Worm (Caenorhabditis elegans): ENCODE measurements around the gene pgm-1.
A peak's percentile ranks its signal among the peaks of the same experiment; 100 is the strongest.

The pgm-1 gene

DNA sequence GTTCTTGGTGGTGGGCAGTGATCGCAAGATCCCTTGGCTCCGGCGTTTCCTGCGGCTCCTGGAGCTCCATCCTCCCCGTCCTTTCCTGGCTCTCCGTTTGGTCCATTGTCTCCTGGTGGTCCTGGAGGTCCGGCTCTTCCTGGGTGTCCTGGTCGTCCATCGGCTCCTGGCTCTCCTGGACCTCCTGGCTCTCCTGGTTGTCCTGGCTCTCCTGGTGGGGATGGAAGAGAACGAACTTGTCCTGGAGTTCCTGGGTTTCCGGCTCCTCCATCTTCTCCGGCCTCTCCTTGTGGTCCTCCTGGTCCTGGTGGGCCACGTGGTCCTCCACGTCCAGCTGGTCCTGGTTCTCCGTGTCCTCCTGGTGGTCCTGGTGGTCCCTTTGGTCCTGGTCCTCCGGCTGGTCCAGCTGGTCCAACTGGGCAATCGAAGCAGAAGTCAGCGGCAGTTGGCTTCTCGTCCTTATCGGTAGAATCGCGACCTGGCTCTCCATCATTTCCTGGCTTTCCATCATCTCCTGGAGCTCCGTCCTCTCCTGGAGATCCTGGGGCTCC lies 19.4 kb upstream of the pgm-1 start:
- TF ChIP-seq pes-1 (GFP tag; IDR thresholded peaks at IDR 0.05) (no peak), ets-7 (tag; optimal IDR thresholded peaks at IDR 0.05) (no peak), tbx-11 (GFP tag; IDR thresholded peaks at IDR 0.05) (0 out of 2 replicates have a peak, but pooled peaks have one; percentile 39)

DNA sequence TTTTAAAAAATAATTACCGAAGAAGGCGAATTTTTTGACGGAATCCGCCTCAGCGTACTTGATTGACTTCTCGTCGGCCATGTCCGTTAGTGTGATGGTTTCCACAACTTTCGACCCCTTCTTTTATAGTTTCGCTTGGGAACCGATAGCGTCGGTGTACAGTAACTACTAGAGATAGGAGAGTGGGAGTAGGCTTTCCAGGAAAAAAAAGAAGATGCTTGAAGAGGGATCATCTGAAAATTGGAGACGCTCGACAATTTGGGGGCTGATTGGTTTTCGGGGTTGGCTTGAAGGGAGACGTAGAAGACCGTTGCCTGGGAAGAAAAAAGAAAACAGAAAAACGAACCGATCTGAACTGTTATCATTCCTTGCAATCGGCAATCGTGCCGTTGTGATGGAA lies 18.5 kb upstream of the pgm-1 start, which contains the start of gene col-20:
Gene col-20, minus strand, starts transcription at position 101 of the 400 bp plus-strand sequence.
- TF ChIP-seq sea-1 (GFP tag; conservative IDR thresholded peaks at IDR 0.05) (no peak), B0310.2 (tag; optimal IDR thresholded peaks at IDR 0.05) (no peak), scrt-1 (GFP tag; IDR thresholded peaks at IDR 0.05) (no peak), tbx-37 (GFP tag; conservative IDR thresholded peaks at IDR 0.05) (no peak)

DNA sequence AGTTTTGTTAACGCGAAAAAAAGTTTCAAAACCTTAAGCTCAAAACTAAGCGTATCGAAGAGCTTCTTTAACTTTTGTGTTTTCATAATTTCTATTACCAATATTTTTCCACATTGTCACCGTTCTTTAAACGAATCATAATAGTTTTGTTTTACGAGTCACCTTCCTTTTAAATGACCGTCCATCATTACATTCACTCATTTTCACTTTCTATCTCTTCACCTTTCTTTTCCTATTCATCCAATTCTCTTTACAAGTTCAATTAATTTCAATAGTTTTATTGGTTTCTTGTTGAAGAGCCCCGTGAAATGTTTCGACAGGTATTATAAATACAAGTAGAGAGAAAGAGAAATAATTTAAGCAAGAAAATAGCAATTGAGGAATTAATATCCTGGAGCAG lies 17.4 kb upstream of the pgm-1 start:
- TF ChIP-seq hmg-4 (GFP tag; optimal IDR thresholded peaks at IDR 0.05), result no peak
- TF ChIP-seq tbx-11 (GFP tag; IDR thresholded peaks at IDR 0.05), result no peak
- no peak for TF ChIP-seq scrt-1 (GFP tag; IDR thresholded peaks at IDR 0.05)

DNA sequence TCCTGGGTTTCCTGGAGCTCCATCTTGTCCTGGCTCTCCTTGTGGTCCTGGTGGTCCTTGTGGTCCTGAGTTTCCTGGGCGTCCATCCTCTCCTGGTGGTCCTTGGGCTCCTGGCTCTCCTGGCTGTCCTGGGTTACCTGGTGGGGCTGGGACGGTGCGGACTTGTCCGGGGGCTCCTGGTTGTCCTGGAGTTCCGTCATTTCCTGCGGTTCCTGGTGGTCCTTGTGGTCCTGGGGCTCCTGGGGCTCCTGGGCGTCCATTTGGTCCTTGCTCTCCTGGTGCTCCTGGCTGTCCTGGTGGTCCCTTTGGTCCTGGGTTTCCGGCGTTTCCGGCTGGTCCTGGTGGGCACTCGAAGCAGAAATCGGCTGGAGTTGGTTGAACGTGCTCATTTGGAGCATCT lies 16.9 kb upstream of the pgm-1 start:
- TF ChIP-seq sea-1 (GFP tag; conservative IDR thresholded peaks at IDR 0.05), result 0 out of 2 replicates have a peak, but pooled peaks have one; percentile 24

DNA sequence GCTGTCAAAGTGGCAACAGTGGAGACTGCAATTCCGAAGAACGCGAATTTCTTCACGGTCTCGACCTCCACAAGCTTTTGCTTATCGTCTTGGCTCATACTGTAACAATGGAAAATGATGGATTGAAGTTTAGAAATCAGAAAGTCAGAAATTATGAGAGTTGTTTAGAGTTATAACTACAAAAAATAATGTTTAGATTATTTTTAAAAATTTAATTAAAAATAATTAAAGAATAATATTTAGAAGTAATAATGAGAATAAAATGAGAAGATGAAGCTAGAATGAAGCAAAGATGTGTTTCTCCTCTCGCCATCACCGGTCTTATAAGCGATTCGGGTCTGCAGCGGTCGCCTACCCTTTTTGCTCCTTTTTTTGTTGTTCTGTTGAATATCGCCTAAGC lies 16.2 kb upstream of the pgm-1 start, which contains the start of gene col-73:
Gene col-73, minus strand, starts transcription at position 101 of the 400 bp plus-strand sequence.
- TF ChIP-seq scrt-1 (GFP tag; IDR thresholded peaks at IDR 0.05) (no peak), hmbx-1 (tag; optimal IDR thresholded peaks at IDR 0.05) (no peak)

DNA sequence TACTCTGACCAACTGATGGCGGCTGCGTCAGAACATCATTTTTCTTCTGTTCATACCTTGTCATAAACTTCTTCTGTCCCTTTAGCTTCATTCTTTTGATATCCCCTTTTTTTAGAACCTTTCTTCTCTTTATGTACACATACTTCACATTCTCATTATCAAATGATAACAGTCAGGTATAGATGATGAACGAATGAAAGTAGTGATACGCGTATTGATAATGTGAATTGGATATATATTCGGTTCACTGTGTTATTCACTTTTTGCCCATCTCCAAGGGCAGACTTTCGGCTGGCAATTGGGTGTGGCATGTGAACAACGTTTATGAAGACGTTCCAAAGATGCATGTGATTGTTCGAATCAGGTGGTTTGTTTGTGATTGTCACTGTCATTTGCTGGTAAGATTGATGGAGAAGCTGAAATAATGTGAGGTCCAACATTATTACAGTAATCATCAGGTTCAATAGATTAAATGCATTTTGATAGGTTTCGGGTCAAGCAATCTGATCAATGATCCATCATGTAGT lies 14.8 kb upstream of the pgm-1 start, which contains the start of gene F11G11.15:
Gene F11G11.15, plus strand, starts transcription at position 511 of the 527 bp plus-strand sequence.
- TF ChIP-seq hnd-1 (tag; optimal IDR thresholded peaks at IDR 0.05), result no peak
- TF ChIP-seq tbx-11 (GFP tag; IDR thresholded peaks at IDR 0.05), result no peak
- no peak for TF ChIP-seq tra-4 (tag; optimal IDR thresholded peaks at IDR 0.05)
- TF ChIP-seq tbx-37 (GFP tag; conservative IDR thresholded peaks at IDR 0.05), result no peak
- TF ChIP-seq ceh-13 (GFP tag; optimal IDR thresholded peaks at IDR 0.05), result no peak
- no peak for TF ChIP-seq ets-7 (tag; optimal IDR thresholded peaks at IDR 0.05)
- TF ChIP-seq B0310.2 (tag; optimal IDR thresholded peaks at IDR 0.05), result no peak

DNA sequence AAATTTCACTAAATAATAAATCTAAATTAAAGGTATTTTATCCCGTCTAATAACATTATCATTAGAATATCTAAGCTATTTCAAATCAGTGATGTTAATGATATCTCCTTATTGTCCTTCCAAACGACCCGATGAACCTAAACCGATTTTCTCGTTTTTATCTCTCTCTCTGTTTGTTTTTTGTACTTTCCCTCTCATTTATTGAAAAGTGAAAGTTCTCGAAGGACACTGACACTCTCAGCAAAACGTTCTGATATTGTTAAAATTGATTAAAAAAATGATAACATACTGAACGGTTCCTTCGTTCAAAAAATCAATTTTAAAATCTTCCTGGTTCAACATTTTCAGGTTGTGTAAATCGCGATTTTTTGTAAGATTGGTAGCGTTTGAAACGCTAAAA lies 13.1 kb upstream of the pgm-1 start, which contains the start of gene F11G11.13:
Gene F11G11.13, minus strand, starts transcription at position 89 of the 400 bp plus-strand sequence.
- TF ChIP-seq hmg-4 (GFP tag; optimal IDR thresholded peaks at IDR 0.05), result no peak
- no peak for TF ChIP-seq ama-1 (optimal IDR thresholded peaks at IDR 0.05)
- no peak for TF ChIP-seq pes-1 (GFP tag; IDR thresholded peaks at IDR 0.05)
- TF ChIP-seq B0310.2 (tag; optimal IDR thresholded peaks at IDR 0.05), result no peak
- TF ChIP-seq ceh-13 (GFP tag; optimal IDR thresholded peaks at IDR 0.05), result no peak
- TF ChIP-seq aly-1 (tag; optimal IDR thresholded peaks at IDR 0.05), result no peak
- TF ChIP-seq hmbx-1 (tag; optimal IDR thresholded peaks at IDR 0.05), result no peak
- no peak for TF ChIP-seq tra-4 (tag; optimal IDR thresholded peaks at IDR 0.05)
- no peak for TF ChIP-seq scrt-1 (GFP tag; IDR thresholded peaks at IDR 0.05)
- no peak for TF ChIP-seq sea-1 (GFP tag; conservative IDR thresholded peaks at IDR 0.05)
- no peak for TF ChIP-seq tbx-11 (GFP tag; IDR thresholded peaks at IDR 0.05)
- no peak for TF ChIP-seq tbx-37 (GFP tag; conservative IDR thresholded peaks at IDR 0.05)
- TF ChIP-seq flt-1 (GFP tag; IDR thresholded peaks at IDR 0.05), result no peak
- TF ChIP-seq ets-7 (tag; optimal IDR thresholded peaks at IDR 0.05), result no peak
- no peak for TF ChIP-seq F13C5.2 (tag; optimal IDR thresholded peaks at IDR 0.05)
- TF ChIP-seq ceh-36 (tag; optimal IDR thresholded peaks at IDR 0.05), result no peak

DNA sequence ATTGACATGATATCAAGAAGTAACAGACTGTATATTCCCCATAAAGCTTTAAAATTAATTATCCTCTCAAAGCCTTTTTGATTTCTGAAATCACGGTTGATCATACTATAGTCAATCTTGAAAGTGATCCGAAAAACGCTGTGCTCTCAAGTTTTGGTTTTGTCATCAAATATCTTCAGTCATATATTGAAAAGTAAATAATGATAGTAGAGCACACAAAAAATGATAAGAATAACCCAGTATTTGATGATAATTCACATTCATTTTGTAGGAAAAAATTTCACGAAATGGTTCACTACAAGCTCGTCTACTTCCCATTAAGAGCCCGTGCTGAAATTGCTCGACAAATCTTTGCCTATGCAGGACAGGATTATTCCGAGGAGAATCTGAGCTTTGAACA lies 9.6 kb upstream of the pgm-1 start, which contains the start of gene gst-6:
Gene gst-6, plus strand, starts transcription at position 263 of the 400 bp plus-strand sequence.
- TF ChIP-seq ceh-13 (GFP tag; optimal IDR thresholded peaks at IDR 0.05) (no peak), F13C5.2 (tag; optimal IDR thresholded peaks at IDR 0.05) (no peak), tbx-11 (GFP tag; IDR thresholded peaks at IDR 0.05) (no peak), flt-1 (GFP tag; IDR thresholded peaks at IDR 0.05) (no peak), tbx-37 (GFP tag; conservative IDR thresholded peaks at IDR 0.05) (no peak)

DNA sequence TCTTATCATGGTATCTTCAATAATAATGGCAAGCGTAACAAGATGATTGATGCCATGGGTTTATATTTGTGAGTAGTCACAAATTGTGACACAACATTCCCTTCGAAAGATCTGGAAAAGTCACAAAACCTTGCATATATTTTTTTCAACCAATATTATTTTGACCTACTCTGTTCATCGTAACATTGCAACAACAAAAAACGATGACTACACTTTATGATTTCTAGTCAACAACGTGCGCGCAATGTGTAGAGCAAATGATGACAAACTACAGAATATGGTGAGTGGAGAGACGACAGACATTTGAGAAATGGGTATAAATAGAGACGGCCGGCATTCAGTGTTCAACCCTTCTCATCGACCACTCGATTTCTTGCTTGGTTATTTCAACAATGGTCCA lies 7.5 kb upstream of the pgm-1 start, which contains the start of gene gst-7:
Gene gst-7, plus strand, starts transcription at position 336 of the 400 bp plus-strand sequence.
- no peak for TF ChIP-seq tbx-37 (GFP tag; conservative IDR thresholded peaks at IDR 0.05)
- TF ChIP-seq flt-1 (GFP tag; IDR thresholded peaks at IDR 0.05), result no peak
- no peak for TF ChIP-seq scrt-1 (GFP tag; IDR thresholded peaks at IDR 0.05)

DNA sequence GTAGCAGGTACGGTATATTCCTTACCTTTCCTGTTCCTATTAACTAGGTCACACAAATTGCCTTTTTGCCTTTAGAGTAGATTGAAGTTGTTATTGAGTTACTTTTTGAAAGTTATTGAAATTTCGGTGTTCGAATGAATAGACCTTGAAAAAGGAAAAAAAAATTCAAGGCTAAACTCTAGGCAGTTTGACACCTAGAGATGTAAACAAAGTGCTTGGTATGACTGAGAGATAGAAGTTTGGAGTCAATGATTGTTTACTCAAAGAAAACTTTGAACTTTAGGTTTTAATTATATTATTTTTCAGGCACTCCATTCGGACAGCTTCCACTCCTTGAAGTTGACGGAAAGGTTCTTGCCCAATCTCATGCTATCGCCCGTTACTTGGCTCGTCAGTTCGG lies 6.7 kb upstream of the pgm-1 start:
- TF ChIP-seq scrt-1 (GFP tag; IDR thresholded peaks at IDR 0.05) (no peak), ceh-36 (tag; optimal IDR thresholded peaks at IDR 0.05) (no peak), ama-1 (optimal IDR thresholded peaks at IDR 0.05) (no peak), flt-1 (GFP tag; IDR thresholded peaks at IDR 0.05) (no peak), B0310.2 (tag; optimal IDR thresholded peaks at IDR 0.05) (no peak), sea-1 (GFP tag; conservative IDR thresholded peaks at IDR 0.05) (no peak)
